Fruit fly (Drosophila melanogaster): ENCODE measurements around the gene Sry-delta.

Gene Sry-delta

dm6 chr3R:30061154-30061482 lies 18.0 kb downstream of the Sry-delta start (continued):
- TF ChIP-seq CG6791 (GFP tag; IDR thresholded peaks at IDR 0.05; ENCODE audit: partially characterized antibody) (no peak), tio (GFP tag; optimal IDR thresholded peaks at IDR 0.05) (peak; percentile 69), dpn (GFP tag; optimal IDR thresholded peaks at IDR 0.05) (peak; percentile 77 to 90), CG8944 (GFP tag; optimal IDR thresholded peaks at IDR 0.05) (peak; percentile 89), bab2 (GFP tag; optimal IDR thresholded peaks at IDR 0.05) (peak; percentile 87), crp (GFP tag; optimal IDR thresholded peaks at IDR 0.05) (peak in 1 of 2 experiments; percentile 2), toy (GFP tag; IDR thresholded peaks at IDR 0.05) (0 out of 2 replicates have a peak, but pooled peaks have one; percentile 36), Med (GFP tag) (peak; percentile 97), CG11247 (GFP tag; IDR thresholded peaks at IDR 0.05) (peak; percentile 85), Ravus (GFP tag; IDR thresholded peaks at IDR 0.05) (peak; percentile 72), prd (optimal IDR thresholded peaks at IDR 0.05) (no peak), prd (GFP tag; IDR thresholded peaks at IDR 0.05) (peak; percentile 92), zfh2 (GFP tag; optimal IDR thresholded peaks at IDR 0.05) (peak; percentile 38), crc (GFP tag; optimal IDR thresholded peaks at IDR 0.05) (peak; percentile 82), Ada2b (GFP tag; IDR thresholded peaks at IDR 0.05) (peak; percentile 93), grn (GFP tag; optimal IDR thresholded peaks at IDR 0.05) (peak; percentile 56), CG17361 (GFP tag; IDR thresholded peaks at IDR 0.05) (peak; percentile 78), disco-r (GFP tag; optimal IDR thresholded peaks at IDR 0.05) (peak; percentile 72), bigmax (GFP tag; optimal IDR thresholded peaks at IDR 0.05) (peak; percentile 2), sens-2 (GFP tag; IDR thresholded peaks at IDR 0.05) (peak; percentile 89), Doc2 (GFP tag; IDR thresholded peaks at IDR 0.05) (peak; percentile 56), CG14441 (GFP tag; IDR thresholded peaks at IDR 0.05) (peak; percentile 91), CG13894 (tag; optimal IDR thresholded peaks at IDR 0.05) (no peak), CG15696 (tag; optimal IDR thresholded peaks at IDR 0.05) (peak; percentile 43), Jarid2 (GFP tag; optimal IDR thresholded peaks at IDR 0.05) (peak; percentile 71), Vsx1 (GFP tag; optimal IDR thresholded peaks at IDR 0.05) (peak; percentile 47), abd-A (tag; optimal IDR thresholded peaks at IDR 0.05) (peak; percentile 60), CG12236 (GFP tag; optimal IDR thresholded peaks at IDR 0.05) (no peak), CG8924 (tag; optimal IDR thresholded peaks at IDR 0.05) (peak; percentile 91), p53 (GFP tag; optimal IDR thresholded peaks at IDR 0.05) (peak; percentile 62), eyg (GFP tag; optimal IDR thresholded peaks at IDR 0.05) (peak; percentile 69), CG2116 (GFP tag; optimal IDR thresholded peaks at IDR 0.05) (no peak), CG12155 (GFP tag; optimal IDR thresholded peaks at IDR 0.05) (peak; percentile 52), yki (optimal IDR thresholded peaks at IDR 0.05) (no peak), nerfin-1 (tag; optimal IDR thresholded peaks at IDR 0.05) (peak; percentile 89), Bteb2 (GFP tag; optimal IDR thresholded peaks at IDR 0.05) (peak; percentile 17), CG13123 (GFP tag; optimal IDR thresholded peaks at IDR 0.05) (peak; percentile 17), CG6689 (GFP tag; IDR thresholded peaks at IDR 0.05) (peak; percentile 90), tna (GFP tag; IDR thresholded peaks at IDR 0.05; ENCODE audit: partially characterized antibody) (no peak), Mrtf (GFP tag; IDR thresholded peaks at IDR 0.05) (peak; percentile 89), en (GFP tag; optimal IDR thresholded peaks at IDR 0.05) (peak; percentile 72), sd (tag; optimal IDR thresholded peaks at IDR 0.05) (no peak), CG9609 (GFP tag; optimal IDR thresholded peaks at IDR 0.05) (peak; percentile 68), seq (GFP tag; IDR thresholded peaks at IDR 0.05) (peak; percentile 89), CG30403 (GFP tag; optimal IDR thresholded peaks at IDR 0.05) (peak; percentile 87), CG10565 (GFP tag; optimal IDR thresholded peaks at IDR 0.05) (peak; percentile 33), Ets65A (GFP tag) (peak; percentile 94), ro (GFP tag; IDR thresholded peaks at IDR 0.05) (peak; percentile 38; the same call in 1 of the 2 replicates), slp2 (GFP tag; optimal IDR thresholded peaks at IDR 0.05) (peak; percentile 86), rib (GFP tag; IDR thresholded peaks at IDR 0.05) (peak; percentile 62; the same call in 1 of the 2 replicates), CG16813 (GFP tag; IDR thresholded peaks at IDR 0.05; ENCODE audit: partially characterized antibody) (no peak), nau (GFP tag; optimal IDR thresholded peaks at IDR 0.05) (peak; percentile 91), tx (GFP tag; optimal IDR thresholded peaks at IDR 0.05) (peak; percentile 70)
